Worm (Caenorhabditis elegans) whole organism, mixed stage, embryonic: ENCODE results near the gene ugt-13.

Experiments used
- unc-62 ChIP-seq: fragments of 150-350 bp; optimal IDR thresholded peaks from 2 replicates; lab custom pipeline; 2014; ENCODE audit warnings: missing biosample characterization, missing genetic modification reagents, missing genetic modification characterization
- ztf-11 ChIP-seq: fragments of 150-350 bp; optimal IDR thresholded peaks from 2 replicates; lab custom pipeline; 2014; ENCODE audit warnings: missing biosample characterization, missing genetic modification characterization

DNA sequence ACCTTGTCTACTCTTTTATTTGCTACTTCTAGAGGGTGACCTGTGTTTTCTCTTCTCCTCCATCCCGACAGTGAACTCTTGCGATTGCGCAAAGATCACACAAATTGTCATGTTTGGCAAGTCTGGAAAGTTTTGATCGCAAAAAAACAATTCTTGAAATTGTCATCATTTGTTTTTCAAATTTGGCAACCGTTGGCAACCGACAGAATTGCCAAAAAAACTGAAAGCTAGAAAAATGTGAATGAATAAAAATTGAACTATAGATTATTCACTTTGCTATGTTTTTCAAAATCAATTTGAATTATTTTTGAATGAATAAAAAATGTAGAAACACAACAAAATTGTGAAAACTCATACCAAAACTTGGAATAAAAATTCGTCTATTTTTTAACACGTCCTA is 13.7 kb upstream of the ugt-13 start, which contains the start of gene ugt-11:
- TF ChIP-seq unc-62 (GFP tag; lab: Kevin White, UChicago) (no peak), ztf-11 (tag; lab: Kevin White, UChicago) (no peak)
